Fruit fly (Drosophila melanogaster) whole organism, wandering third instar larva: ENCODE results near the gene CG12448.

ENCODE experiments used
- Abd-B ChIP-seq: fragments of >200 bp; optimal IDR thresholded peaks from 2 replicates; lab custom pipeline; 2017; ENCODE audit warnings: missing biosample characterization, missing genetic modification characterization
- CG32264 ChIP-seq: fragments of 200-800 bp; sonication (Bioruptor generic); optimal IDR thresholded peaks from 2 replicates; lab custom pipeline; 2016; ENCODE audit warnings: missing biosample characterization, missing genetic modification characterization
- CG9705 ChIP-seq: fragments of 200-800 bp; sonication (Bioruptor generic); optimal IDR thresholded peaks from 2 replicates; lab custom pipeline; 2018; ENCODE audit warnings: missing biosample characterization, mild to moderate bottlenecking, missing genetic modification characterization
- CrebA ChIP-seq: fragments of 200-800 bp; sonication (Bioruptor generic); optimal IDR thresholded peaks from 2 replicates; lab custom pipeline; 2016; ENCODE audit warnings: missing biosample characterization, mild to moderate bottlenecking, missing genetic modification characterization, borderline replicate concordance
- Dfd ChIP-seq: fragments of >200 bp; optimal IDR thresholded peaks from 2 replicates; lab custom pipeline; 2017; ENCODE audit warnings: missing biosample characterization, missing genetic modification characterization
- Dif ChIP-seq: fragments of 200-275, 200-300 bp; sonication (Bioruptor generic); optimal IDR thresholded peaks from 2 replicates; lab custom pipeline; 2018; ENCODE audit warnings: missing biosample characterization, missing genetic modification characterization; ENCODE audit not compliant: partially characterized antibody
- GATAd ChIP-seq: sonication (Bioruptor generic); optimal IDR thresholded peaks from 2 replicates; lab custom pipeline; 2016; ENCODE audit warnings: missing biosample characterization, missing genetic modification characterization
- HLH106 ChIP-seq: fragments of 200-800 bp; optimal IDR thresholded peaks from 3 replicates; lab custom pipeline; 2019; ENCODE audit warnings: missing biosample characterization, mild to moderate bottlenecking, missing genetic modification characterization, moderate library complexity
- Hnf4 ChIP-seq: fragments of 200-800 bp; sonication (Bioruptor generic); optimal IDR thresholded peaks from 2 replicates; lab custom pipeline; 2016; ENCODE audit warnings: missing biosample characterization, mild to moderate bottlenecking, missing genetic modification characterization
- Hr78 ChIP-seq: fragments of >200 bp; optimal IDR thresholded peaks from 2 replicates; lab custom pipeline; 2017; ENCODE audit warnings: missing biosample characterization, missing genetic modification characterization
- Jra ChIP-seq: sonication (Bioruptor generic); optimal IDR thresholded peaks from 2 replicates; lab custom pipeline; 2016; ENCODE audit warnings: missing biosample characterization, missing genetic modification characterization
- Mio ChIP-seq: sonication (Bioruptor generic); optimal IDR thresholded peaks from 2 replicates; lab custom pipeline; 2016; ENCODE audit warnings: missing biosample characterization, missing genetic modification characterization
- Myc ChIP-seq: fragments of >200 bp; optimal IDR thresholded peaks from 2 replicates; lab custom pipeline; 2017
- N ChIP-seq: fragments of >200 bp; optimal IDR thresholded peaks from 2 replicates; lab custom pipeline; 2018; ENCODE audit warnings: missing biosample characterization, missing external identifiers, missing genetic modification characterization
- OdsH ChIP-seq: fragments of 200-800 bp; sonication (Bioruptor generic); optimal IDR thresholded peaks from 2 replicates; lab custom pipeline; 2016; ENCODE audit warnings: missing biosample characterization, mild to moderate bottlenecking, missing genetic modification characterization
- Rel ChIP-seq, 2 experiments: fragments of 200-800 bp; sonication (Bioruptor generic) in 1 of 2; optimal IDR thresholded peaks; 2 replicates in 1 of 2; 3 replicates in 1 of 2; lab custom pipeline; 2016 to 2019; ENCODE audit warnings: mild to moderate bottlenecking in 2 of 2, missing biosample characterization in 2 of 2, missing genetic modification characterization in 2 of 2, moderate library complexity in 1 of 2
- Sp1 ChIP-seq: fragments of 200-800 bp; sonication (Bioruptor generic); optimal IDR thresholded peaks from 3 replicates; lab custom pipeline; 2019; ENCODE audit warnings: missing biosample characterization, mild to moderate bottlenecking, missing genetic modification characterization, moderate library complexity
- Vsx2 ChIP-seq: fragments of 200-300, 225-300 bp; sonication (Bioruptor generic); optimal IDR thresholded peaks from 2 replicates; lab custom pipeline; 2018; ENCODE audit warnings: missing biosample characterization, missing genetic modification characterization; ENCODE audit not compliant: partially characterized antibody
- br ChIP-seq: fragments of 200-800 bp; sonication (Bioruptor generic); optimal IDR thresholded peaks from 2 replicates; lab custom pipeline; 2016; ENCODE audit warnings: missing biosample characterization, missing genetic modification characterization
- brk ChIP-seq: fragments of 200-800 bp; sonication (Bioruptor generic); optimal IDR thresholded peaks from 2 replicates; lab custom pipeline; 2016; ENCODE audit warnings: missing biosample characterization, mild to moderate bottlenecking, missing genetic modification characterization
- dl ChIP-seq, 2 experiments: fragments of 175-275, 200-275 bp in 1 of 2; fragments of 200-275 bp in 1 of 2; sonication (Bioruptor generic); optimal IDR thresholded peaks; lab custom pipeline; 2018; ENCODE audit warnings: mild to moderate bottlenecking in 2 of 2, missing biosample characterization in 2 of 2, missing genetic modification characterization in 2 of 2, moderate library complexity in 2 of 2; ENCODE audit not compliant: partially characterized antibody in 2 of 2, insufficient read depth in 1 of 2
- dmrt93B ChIP-seq: fragments of 200-800 bp; sonication (Bioruptor generic); optimal IDR thresholded peaks from 2 replicates; lab custom pipeline; 2018; ENCODE audit warnings: missing biosample characterization, mild to moderate bottlenecking, missing genetic modification characterization
- ey ChIP-seq: fragments of 200-800 bp; sonication (Bioruptor generic); optimal IDR thresholded peaks from 2 replicates; lab custom pipeline; 2016; ENCODE audit warnings: missing biosample characterization, missing genetic modification characterization
- foxo ChIP-seq, 2 experiments: fragments of 200-800 bp; sonication (Bioruptor generic); optimal IDR thresholded peaks; 2 replicates in 1 of 2; 3 replicates in 1 of 2; lab custom pipeline; 2016 to 2017; ENCODE audit warnings: missing biosample characterization in 2 of 2, missing genetic modification characterization in 2 of 2
- fru ChIP-seq: fragments of 200-800 bp; sonication (Bioruptor generic); optimal IDR thresholded peaks from 3 replicates; lab custom pipeline; 2016; ENCODE audit warnings: missing biosample characterization, mild to moderate bottlenecking, missing genetic modification characterization
- h ChIP-seq: fragments of 200-800 bp; sonication (Bioruptor generic); optimal IDR thresholded peaks from 3 replicates; lab custom pipeline; 2016; ENCODE audit warnings: missing biosample characterization, mild to moderate bottlenecking, missing genetic modification characterization
- jim ChIP-seq: fragments of 175-275, 200-325 bp; sonication (Bioruptor generic); optimal IDR thresholded peaks from 2 replicates; lab custom pipeline; 2016; ENCODE audit warnings: missing biosample characterization, mild to moderate bottlenecking, missing genetic modification characterization
- lola ChIP-seq: fragments of >200 bp; optimal IDR thresholded peaks from 2 replicates; lab custom pipeline; 2017; ENCODE audit warnings: missing biosample characterization, missing genetic modification characterization
- pan ChIP-seq: fragments of >200 bp; optimal IDR thresholded peaks from 2 replicates; lab custom pipeline; 2017
- psq ChIP-seq: fragments of 200-800 bp; sonication (Bioruptor generic); optimal IDR thresholded peaks from 3 replicates; lab custom pipeline; 2017; ENCODE audit warnings: missing biosample characterization, mild to moderate bottlenecking, missing genetic modification characterization, moderate library complexity
- rgr ChIP-seq: fragments of 200-800 bp; sonication (Bioruptor generic); optimal IDR thresholded peaks from 3 replicates; lab custom pipeline; 2016; ENCODE audit warnings: missing biosample characterization, mild to moderate bottlenecking, missing genetic modification characterization
- sage ChIP-seq: fragments of 200-800 bp; sonication (Bioruptor generic); optimal IDR thresholded peaks from 2 replicates; lab custom pipeline; 2016; ENCODE audit warnings: missing biosample characterization, mild to moderate bottlenecking, missing genetic modification characterization
- sv ChIP-seq: fragments of 200-800 bp; sonication (Bioruptor generic); optimal IDR thresholded peaks from 3 replicates; lab custom pipeline; 2016; ENCODE audit warnings: missing biosample characterization, missing genetic modification characterization
- tai ChIP-seq: sonication (Bioruptor generic); optimal IDR thresholded peaks from 2 replicates; lab custom pipeline; 2016; ENCODE audit warnings: missing biosample characterization, missing genetic modification characterization
- usp ChIP-seq: fragments of >200 bp; optimal IDR thresholded peaks from 2 replicates; lab custom pipeline; 2017; ENCODE audit warnings: missing biosample characterization, missing genetic modification characterization
- woc ChIP-seq: sonication (Bioruptor generic); optimal IDR thresholded peaks from 2 replicates; lab custom pipeline; 2016; ENCODE audit warnings: missing biosample characterization, mild to moderate bottlenecking, missing genetic modification characterization

The CG12448 gene

dm6 chr2L:15941141-15941540 is at the start of gene CG12448:
TSS of gene CG12448 (plus strand) at chr2L:15941441.
- TF ChIP-seq lola (GFP tag; lab: Kevin White, UChicago) (no peak), Vsx2 (GFP tag; lab: Kevin White, UChicago) (no peak), N (GFP tag; lab: Kevin White, UChicago) (no peak), rgr (GFP tag; lab: Kevin White, UChicago) (no peak), usp (GFP tag; lab: Kevin White, UChicago) (no peak), foxo (GFP tag; optimal IDR thresholded peaks at IDR 0.05; lab: Kevin White, UChicago) (no peak), GATAd (no peak), Sp1 (GFP tag; lab: Kevin White, UChicago) (no peak), sage (no peak), Rel (GFP tag; optimal IDR thresholded peaks at IDR 0.05; lab: Kevin White, UChicago) (no peak), Rel (tag; optimal IDR thresholded peaks at IDR 0.05; lab: Kevin White, UChicago) (no peak), Abd-B (GFP tag; lab: Kevin White, UChicago) (no peak), sv (no peak), HLH106 (no peak), br (GFP tag; lab: Kevin White, UChicago) (no peak), brk (no peak), fru (no peak), CrebA (GFP tag; lab: Kevin White, UChicago) (no peak)

dm6 chr2L:15893711-15894110 is 47.5 kb upstream of the CG12448 start, which contains the start of gene Tep1:
TSS of gene Tep1 (minus strand) at chr2L:15893811.
- no peak for TF ChIP-seq Mio (GFP tag; lab: Kevin White, UChicago)
- TF ChIP-seq brk, result no peak
- TF ChIP-seq GATAd, result no peak
- no peak for TF ChIP-seq N (GFP tag; lab: Kevin White, UChicago)
- no peak for TF ChIP-seq Rel (GFP tag; optimal IDR thresholded peaks at IDR 0.05; lab: Kevin White, UChicago)
- no peak for TF ChIP-seq Rel (tag; optimal IDR thresholded peaks at IDR 0.05; lab: Kevin White, UChicago)
- no peak for TF ChIP-seq Sp1 (GFP tag; lab: Kevin White, UChicago)
- TF ChIP-seq Myc (lab: Kevin White, UChicago), result no peak
- TF ChIP-seq sv, result no peak
- TF ChIP-seq ey, result no peak
- no peak for TF ChIP-seq CG9705
- no peak for TF ChIP-seq sage
- no peak for TF ChIP-seq CG32264
- TF ChIP-seq pan, result no peak

- TF ChIP-seq dl (GFP tag; optimal IDR thresholded peaks at IDR 0.05; lab: Kevin White, UChicago; ENCODE audit: insufficient read depth in 1 of 2, partially characterized antibody in 2 of 2), result no peak
- no peak for TF ChIP-seq GATAd
- no peak for TF ChIP-seq Jra (GFP tag; lab: Kevin White, UChicago)
- TF ChIP-seq dmrt93B (GFP tag; lab: Kevin White, UChicago), result no peak
- TF ChIP-seq HLH106, result no peak
- TF ChIP-seq N (GFP tag; lab: Kevin White, UChicago), result no peak
- TF ChIP-seq fru, result no peak
- no peak for TF ChIP-seq Hnf4
- TF ChIP-seq h (GFP tag; lab: Kevin White, UChicago), result no peak
- TF ChIP-seq brk, result no peak
- no peak for TF ChIP-seq sv
- no peak for TF ChIP-seq Mio (GFP tag; lab: Kevin White, UChicago)
- TF ChIP-seq CrebA (GFP tag; lab: Kevin White, UChicago), result no peak
- TF ChIP-seq jim (GFP tag; lab: Kevin White, UChicago), result no peak
- TF ChIP-seq br (GFP tag; lab: Kevin White, UChicago), result no peak
- no peak for TF ChIP-seq Dfd (GFP tag; lab: Kevin White, UChicago)
- TF ChIP-seq Myc (lab: Kevin White, UChicago), result no peak
Observed at dm6 chr2L:15895154-15895553, 46.1 kb upstream of the CG12448 start, which contains the start of gene CG31735. TSS of gene CG31735 (plus strand) at chr2L:15895454.

- TF ChIP-seq Rel (GFP tag; optimal IDR thresholded peaks at IDR 0.05; lab: Kevin White, UChicago), result no peak
- TF ChIP-seq Rel (tag; optimal IDR thresholded peaks at IDR 0.05; lab: Kevin White, UChicago), result no peak
- no peak for TF ChIP-seq Dfd (GFP tag; lab: Kevin White, UChicago)
- TF ChIP-seq br (GFP tag; lab: Kevin White, UChicago), result no peak
- TF ChIP-seq Vsx2 (GFP tag; lab: Kevin White, UChicago), result no peak
- TF ChIP-seq CG32264, result no peak
- no peak for TF ChIP-seq N (GFP tag; lab: Kevin White, UChicago)
- TF ChIP-seq Hr78, result no peak
- TF ChIP-seq psq (GFP tag; lab: Kevin White, UChicago), result no peak
- TF ChIP-seq Dif (GFP tag; lab: Kevin White, UChicago), result no peak
- no peak for TF ChIP-seq pan
- TF ChIP-seq Sp1 (GFP tag; lab: Kevin White, UChicago), result no peak
- no peak for TF ChIP-seq tai (GFP tag; lab: Kevin White, UChicago)
- TF ChIP-seq OdsH (GFP tag; lab: Kevin White, UChicago), result no peak
- TF ChIP-seq fru, result no peak
- TF ChIP-seq rgr (GFP tag; lab: Kevin White, UChicago), result no peak
- no peak for TF ChIP-seq foxo (GFP tag; optimal IDR thresholded peaks at IDR 0.05; lab: Kevin White, UChicago)
- TF ChIP-seq woc (GFP tag; lab: Kevin White, UChicago), result no peak
- TF ChIP-seq jim (GFP tag; lab: Kevin White, UChicago), result no peak
Observed at dm6 chr2L:15900424-15900823, 40.8 kb upstream of the CG12448 start, which contains the start of gene CG31823. TSS of gene CG31823 (minus strand) at chr2L:15900524.
